Worm (Caenorhabditis elegans): Measurements from ENCODE around the gene mdt-30.

DNA sequence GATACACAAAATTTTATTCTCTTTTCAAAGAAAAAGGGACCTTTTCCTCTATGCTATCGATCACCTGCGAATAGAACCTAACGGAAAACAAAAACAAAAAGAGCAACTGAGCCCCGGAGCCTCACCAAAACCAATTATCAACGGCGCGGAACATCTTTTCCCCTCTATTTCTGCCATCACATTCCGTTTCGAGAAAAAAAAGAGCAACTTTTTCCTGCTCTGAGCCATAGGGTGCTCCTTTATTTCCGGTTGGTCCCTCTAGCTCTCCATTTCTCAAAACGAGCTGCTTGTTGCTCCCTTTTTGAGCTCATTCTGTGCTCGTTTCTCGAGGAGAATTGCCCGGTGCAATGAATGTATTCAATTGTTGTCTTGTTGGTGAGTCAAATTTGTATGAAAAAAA is 48.2 kb downstream of the mdt-30 start, which contains the start of gene clp-1:
- no peak for TF ChIP-seq ces-1 (GFP tag; optimal IDR thresholded peaks at IDR 0.05)
- no peak for TF ChIP-seq ceh-8 (GFP tag; optimal IDR thresholded peaks at IDR 0.05)
- no peak for TF ChIP-seq lin-15B (tag; optimal IDR thresholded peaks at IDR 0.05)
- no peak for TF ChIP-seq fkh-10 (GFP tag; optimal IDR thresholded peaks at IDR 0.05)
- no peak for TF ChIP-seq ceh-90 (tag; optimal IDR thresholded peaks at IDR 0.05)
- TF ChIP-seq tbx-2 (tag; optimal IDR thresholded peaks at IDR 0.05), result no peak
- TF ChIP-seq nhr-19 (GFP tag; conservative IDR thresholded peaks at IDR 0.05), result no peak
- no peak for TF ChIP-seq ztf-4 (tag; optimal IDR thresholded peaks at IDR 0.05)

Data from whole organism, L1 larva.